Fruit fly (Drosophila melanogaster) whole organism: ENCODE measurements around the gene sesB.

Source experiments
- CG8478 ChIP-seq: fragments of >200 bp; optimal IDR thresholded peaks from 2 replicates; lab custom pipeline; 2018; ENCODE audit warnings: inconsistent platforms
- Dll ChIP-seq: fragments of >200 bp; optimal IDR thresholded peaks from 2 replicates; lab custom pipeline; 2017
- EcR ChIP-seq, 2 experiments: fragments of >200 bp; optimal IDR thresholded peaks; 2 replicates each; lab custom pipeline; 2017; ENCODE audit warnings: missing biosample characterization in 2 of 2, missing genetic modification characterization in 2 of 2, missing genetic modification reagents in 2 of 2
- pan ChIP-seq: fragments of >200 bp; optimal IDR thresholded peaks from 2 replicates; lab custom pipeline; 2017
- psq ChIP-seq: fragments of >200 bp; optimal IDR thresholded peaks from 2 replicates; lab custom pipeline; 2017
- usp ChIP-seq: fragments of >200 bp; optimal IDR thresholded peaks from 2 replicates; lab custom pipeline; 2017; ENCODE audit warnings: missing biosample characterization, missing genetic modification characterization, mixed read lengths

Gene sesB

DNA sequence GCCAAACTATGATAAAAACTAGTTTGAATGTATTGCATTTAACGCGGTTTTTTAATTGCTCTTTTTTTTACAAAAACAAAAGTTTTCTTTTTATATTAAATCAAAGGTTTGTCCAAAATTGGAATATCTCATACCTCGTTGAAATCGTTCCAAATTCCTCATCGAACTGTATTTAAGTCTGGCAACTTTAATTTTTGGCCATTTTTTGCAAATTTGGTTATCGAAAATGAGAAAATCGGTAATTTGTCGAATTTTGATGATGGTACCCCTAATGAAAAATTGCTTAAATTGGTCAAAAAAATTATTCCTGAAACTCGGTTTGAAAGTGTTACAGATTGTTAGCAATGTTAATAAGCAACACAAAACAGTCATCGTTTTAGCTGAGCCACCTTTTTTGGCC is 594 bp upstream of the sesB start:
- TF ChIP-seq usp (GFP tag; lab: Kevin White, UChicago) (no peak), Dll (no peak), pan (no peak), EcR (GFP tag; optimal IDR thresholded peaks at IDR 0.05; lab: Kevin White, UChicago) (no peak), psq (lab: Kevin White, UChicago) (no peak), CG8478 (no peak)

DNA sequence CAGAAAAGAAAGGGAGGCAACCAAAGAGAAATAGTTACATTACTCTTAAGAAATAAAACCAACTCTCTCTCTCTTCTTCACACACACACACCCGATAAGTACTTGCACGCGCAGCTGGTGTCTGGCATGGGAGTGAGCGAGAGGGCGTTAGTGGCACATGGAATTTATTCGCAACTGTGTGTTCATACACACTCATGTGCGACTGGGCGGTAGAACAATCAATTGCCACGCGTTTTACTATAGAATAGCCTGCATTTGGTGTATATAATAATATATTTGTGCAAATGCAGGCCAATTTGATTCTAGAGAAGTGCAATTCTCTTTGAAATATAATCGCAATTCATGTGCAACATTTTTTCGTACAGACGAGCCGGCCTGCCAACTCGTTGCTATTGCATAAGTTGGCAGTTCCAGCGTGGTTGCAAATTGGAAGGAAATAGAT is 817 bp downstream of the sesB start:
- TF ChIP-seq EcR (GFP tag; optimal IDR thresholded peaks at IDR 0.05; lab: Kevin White, UChicago) (no peak), psq (lab: Kevin White, UChicago) (no peak), pan (no peak), usp (GFP tag; lab: Kevin White, UChicago) (no peak), Dll (no peak), CG8478 (no peak)

DNA sequence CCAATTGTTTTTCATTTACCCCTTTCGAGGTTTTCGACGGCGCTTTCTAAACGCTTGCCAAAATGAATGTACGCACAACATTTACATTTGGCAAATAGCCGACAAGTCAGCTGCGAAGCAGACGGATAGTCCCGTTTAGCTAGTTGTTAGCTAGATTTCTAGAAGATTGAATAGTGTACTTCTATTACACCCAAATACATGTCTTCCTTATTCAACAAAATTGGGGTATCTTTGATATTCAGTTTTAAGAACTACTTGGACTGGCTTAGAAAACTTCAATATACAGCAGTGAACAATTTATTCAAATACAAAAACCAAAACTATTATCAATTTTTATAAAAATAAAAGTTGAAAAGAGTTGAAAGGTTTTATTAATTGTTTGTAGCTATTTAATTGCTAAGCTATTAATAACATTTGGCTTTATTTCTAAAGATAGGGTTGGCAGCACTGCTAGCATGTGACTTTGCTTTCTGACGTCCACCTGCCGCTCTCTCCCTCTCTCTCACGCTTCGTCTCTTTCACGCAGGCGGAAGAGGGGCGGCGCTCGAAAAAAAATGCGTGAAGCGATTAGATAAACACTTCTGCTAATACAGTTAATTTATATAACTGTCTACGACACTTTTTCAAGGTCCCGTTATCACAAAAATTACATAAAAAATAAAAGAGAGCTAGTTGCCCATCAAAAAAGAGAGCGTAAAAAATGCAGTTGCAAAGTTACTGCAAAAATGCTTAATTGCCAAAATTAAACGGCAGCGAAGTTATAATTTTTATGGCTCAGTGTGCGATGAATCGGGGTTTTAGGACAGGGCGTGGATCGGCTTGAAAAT is 1.7 kb downstream of the sesB start:
- no peak for TF ChIP-seq CG8478
- no peak for TF ChIP-seq Dll
- no peak for TF ChIP-seq psq (lab: Kevin White, UChicago)
- TF ChIP-seq EcR (GFP tag; optimal IDR thresholded peaks at IDR 0.05; lab: Kevin White, UChicago): no peak
- no peak for TF ChIP-seq usp (GFP tag; lab: Kevin White, UChicago)
- TF ChIP-seq pan: no peak

DNA sequence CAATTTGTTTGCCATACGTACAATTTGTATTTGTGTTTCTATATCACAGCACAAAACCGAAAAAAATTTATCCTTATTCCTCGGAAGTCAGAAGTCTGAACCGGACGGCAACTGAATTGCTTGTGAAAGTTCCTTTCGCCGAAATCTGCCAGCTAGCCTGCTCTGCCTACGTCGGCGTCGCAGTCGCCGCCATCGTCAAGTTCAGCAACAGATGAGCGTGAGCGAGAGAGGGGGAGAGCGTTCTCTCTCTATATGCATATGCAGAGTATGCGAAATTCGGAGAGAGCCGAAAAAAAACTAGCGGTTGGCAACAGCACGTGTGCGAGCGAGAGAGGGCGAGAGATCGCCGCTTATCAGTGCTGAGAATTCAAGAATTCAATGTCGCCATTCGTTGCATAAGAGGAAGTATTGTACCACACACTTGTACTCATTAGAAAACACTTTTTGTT is 2.4 kb downstream of the sesB start:
- no peak for TF ChIP-seq usp (GFP tag; lab: Kevin White, UChicago)
- no peak for TF ChIP-seq psq (lab: Kevin White, UChicago)
- no peak for TF ChIP-seq EcR (GFP tag; optimal IDR thresholded peaks at IDR 0.05; lab: Kevin White, UChicago)
- TF ChIP-seq CG8478: no peak
- no peak for TF ChIP-seq pan
- TF ChIP-seq Dll: no peak

DNA sequence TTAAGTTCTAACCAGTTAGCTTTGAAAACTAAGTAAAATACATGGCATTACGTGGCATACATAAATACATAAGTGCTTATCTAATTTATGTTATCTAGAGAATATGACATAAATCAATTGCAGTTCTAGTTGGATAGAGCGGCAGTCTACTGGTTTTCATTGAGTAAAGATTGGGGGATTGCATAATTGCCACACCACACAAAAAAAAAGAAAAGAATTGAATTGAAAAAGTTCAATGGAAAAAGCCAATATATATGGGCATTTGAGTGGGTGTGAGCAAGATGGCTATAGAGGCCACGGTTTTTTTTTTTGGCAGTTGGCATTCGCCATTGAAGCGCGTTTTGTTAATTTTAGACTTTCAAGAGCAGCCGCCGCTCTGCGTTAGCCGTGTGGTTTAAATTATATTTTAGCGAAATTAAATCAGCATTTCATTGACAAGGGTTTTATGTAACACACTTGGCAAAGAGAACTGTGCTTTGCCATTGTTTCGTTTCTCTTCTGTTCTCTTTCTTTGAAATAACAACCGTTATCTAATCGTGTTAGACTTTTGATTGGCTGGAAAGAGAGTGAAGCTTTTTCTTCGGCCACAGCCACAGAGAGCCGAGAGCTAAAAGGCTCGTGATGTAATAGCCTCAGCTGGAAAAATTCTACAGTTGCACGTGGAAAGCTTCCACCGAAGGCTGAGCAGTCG is 3.2 kb downstream of the sesB start:
- TF ChIP-seq Dll (no peak), usp (GFP tag; lab: Kevin White, UChicago) (no peak), EcR (GFP tag; optimal IDR thresholded peaks at IDR 0.05; lab: Kevin White, UChicago) (no peak), pan (no peak), CG8478 (no peak), psq (lab: Kevin White, UChicago) (no peak)

DNA sequence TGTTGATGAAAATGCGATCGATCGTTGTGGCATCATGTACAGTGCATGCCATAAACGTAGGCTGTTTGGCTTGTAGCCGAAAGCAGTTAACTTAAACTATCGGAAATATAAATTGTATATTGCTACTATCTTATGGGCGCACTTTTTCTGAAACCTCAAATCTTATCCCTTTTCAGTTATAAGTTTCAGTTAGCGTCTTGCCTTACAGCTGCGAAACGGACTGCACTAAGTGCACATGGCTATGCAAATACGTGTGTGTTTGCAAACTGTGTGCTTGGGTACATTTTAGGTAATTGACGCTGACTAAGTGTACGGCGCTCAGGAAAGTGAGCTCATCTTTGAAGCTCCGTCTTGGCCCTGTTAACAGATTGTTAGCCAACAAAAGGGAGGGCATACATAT is 11.1 kb downstream of the sesB start:
- no peak for TF ChIP-seq pan
- no peak for TF ChIP-seq Dll
- TF ChIP-seq usp (GFP tag; lab: Kevin White, UChicago): no peak
- TF ChIP-seq psq (lab: Kevin White, UChicago): no peak
- no peak for TF ChIP-seq EcR (GFP tag; optimal IDR thresholded peaks at IDR 0.05; lab: Kevin White, UChicago)
- TF ChIP-seq CG8478: no peak

DNA sequence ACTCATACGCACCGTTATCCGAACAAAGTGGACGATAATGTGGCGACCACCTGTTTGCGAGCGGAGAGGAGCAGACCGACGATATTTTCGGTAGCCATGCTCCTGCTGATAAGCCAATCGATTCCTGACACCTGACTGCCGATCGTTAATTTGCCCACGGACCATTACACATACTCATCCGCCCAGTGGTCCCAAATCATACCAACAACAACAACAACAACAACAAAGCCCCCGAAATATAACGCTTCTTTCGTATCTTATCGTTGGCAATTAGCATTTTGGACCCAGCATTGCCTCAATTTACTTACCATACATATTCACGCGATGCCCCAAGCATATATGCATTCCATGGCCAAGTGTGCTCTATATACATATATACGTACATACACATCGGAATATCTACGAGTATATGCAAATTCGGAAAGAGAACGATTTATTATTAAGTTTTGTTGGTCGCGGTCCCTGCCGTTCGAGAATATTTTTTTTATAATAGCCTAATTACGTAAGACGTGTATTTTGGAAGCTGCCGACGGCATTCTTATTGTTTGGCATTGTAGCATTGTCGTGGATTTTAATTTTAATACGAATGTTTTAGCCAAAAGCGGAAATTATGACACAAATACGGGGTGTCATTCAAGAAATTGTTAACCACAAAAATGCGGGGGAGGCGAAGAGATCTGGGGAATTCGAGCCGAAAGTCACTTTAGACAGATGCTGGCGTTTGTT is 11.6 kb downstream of the sesB start:
- TF ChIP-seq usp (GFP tag; lab: Kevin White, UChicago): no peak
- TF ChIP-seq Dll: no peak
- TF ChIP-seq CG8478: no peak
- no peak for TF ChIP-seq EcR (GFP tag; optimal IDR thresholded peaks at IDR 0.05; lab: Kevin White, UChicago)
- no peak for TF ChIP-seq pan
- TF ChIP-seq psq (lab: Kevin White, UChicago): no peak

DNA sequence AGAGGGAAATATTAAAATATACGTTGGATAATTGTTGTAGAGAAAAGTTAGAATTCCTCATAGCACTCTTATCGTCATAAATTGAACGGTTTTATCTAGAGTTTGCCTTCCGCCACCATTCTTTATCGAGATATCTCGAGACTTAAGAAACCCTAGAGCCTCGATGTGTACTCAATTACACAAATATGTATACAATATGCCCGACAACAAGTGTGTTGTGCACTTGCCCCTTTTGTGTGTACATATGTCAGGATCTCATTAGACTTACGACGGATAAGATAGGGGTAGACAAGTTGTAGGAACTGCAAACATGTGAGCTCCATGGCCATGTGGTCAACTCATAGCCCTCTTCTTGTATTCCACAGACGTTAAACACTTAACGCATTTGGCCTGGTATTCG is 13.2 kb downstream of the sesB start:
- TF ChIP-seq Dll (no peak), psq (lab: Kevin White, UChicago) (no peak), pan (no peak), EcR (GFP tag; optimal IDR thresholded peaks at IDR 0.05; lab: Kevin White, UChicago) (no peak), CG8478 (no peak)

DNA sequence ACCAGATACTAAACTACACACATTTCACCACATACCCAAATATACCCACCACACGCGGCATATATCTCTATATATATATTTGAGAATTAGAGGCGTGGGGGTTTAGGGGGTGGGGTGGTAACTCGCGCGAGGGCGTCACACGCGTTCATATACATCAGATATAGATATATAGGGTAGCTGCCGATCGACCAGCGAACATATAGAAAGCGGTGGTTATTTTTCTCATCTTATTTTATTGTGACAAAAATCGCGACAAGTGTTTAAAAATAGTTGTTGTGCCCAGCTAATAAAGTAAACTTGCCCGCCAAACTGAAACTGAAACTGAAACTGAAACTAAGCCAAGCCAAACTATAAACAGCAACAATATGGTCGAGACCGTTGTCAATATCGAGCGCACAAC is 14.1 kb downstream of the sesB start:
- TF ChIP-seq psq (lab: Kevin White, UChicago) (no peak), Dll (no peak), usp (GFP tag; lab: Kevin White, UChicago) (no peak), EcR (GFP tag; optimal IDR thresholded peaks at IDR 0.05; lab: Kevin White, UChicago) (no peak), CG8478 (no peak), pan (no peak)

DNA sequence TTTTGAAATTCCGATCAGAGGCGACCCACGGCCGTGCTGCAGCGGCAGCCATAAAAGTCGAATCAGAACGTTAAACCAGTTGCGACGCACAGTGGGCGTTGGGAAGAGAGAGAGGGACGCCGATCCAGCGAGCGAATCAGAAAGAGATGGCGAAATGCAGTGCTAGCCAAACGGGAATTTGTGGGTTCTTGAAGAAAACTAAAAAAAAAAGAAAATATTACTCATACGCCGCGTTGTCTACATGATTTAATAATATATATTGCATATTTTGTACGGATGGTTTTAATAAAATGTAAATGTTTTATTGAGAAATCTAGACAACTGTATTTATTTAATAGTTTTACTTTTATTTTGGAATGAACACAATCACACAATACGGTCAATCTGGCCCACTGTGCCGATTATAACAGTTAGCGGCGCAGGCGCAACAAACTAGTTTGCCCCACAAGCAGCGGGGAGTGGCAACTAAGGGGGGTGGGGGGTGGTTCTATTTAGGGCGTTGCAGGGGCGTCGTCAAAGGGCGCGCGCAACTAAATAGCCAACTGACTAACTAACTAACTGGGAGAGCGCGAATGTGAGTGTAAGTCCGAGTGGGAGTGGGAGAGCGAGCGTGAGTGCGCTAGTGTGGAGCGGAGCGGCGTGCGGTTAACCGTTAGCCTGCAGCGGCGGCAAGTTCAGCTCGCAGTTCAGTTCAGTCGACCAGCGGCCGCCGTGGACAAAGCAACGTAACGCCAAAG is 14.7 kb downstream of the sesB start, which contains the start of gene CG15211:
Gene CG15211 (plus strand): TSS at position 686 of the 737 bp plus-strand sequence.
- no peak for TF ChIP-seq pan
- no peak for TF ChIP-seq usp (GFP tag; lab: Kevin White, UChicago)
- no peak for TF ChIP-seq EcR (GFP tag; optimal IDR thresholded peaks at IDR 0.05; lab: Kevin White, UChicago)
- no peak for TF ChIP-seq psq (lab: Kevin White, UChicago)
- no peak for TF ChIP-seq CG8478
- TF ChIP-seq Dll: no peak

DNA sequence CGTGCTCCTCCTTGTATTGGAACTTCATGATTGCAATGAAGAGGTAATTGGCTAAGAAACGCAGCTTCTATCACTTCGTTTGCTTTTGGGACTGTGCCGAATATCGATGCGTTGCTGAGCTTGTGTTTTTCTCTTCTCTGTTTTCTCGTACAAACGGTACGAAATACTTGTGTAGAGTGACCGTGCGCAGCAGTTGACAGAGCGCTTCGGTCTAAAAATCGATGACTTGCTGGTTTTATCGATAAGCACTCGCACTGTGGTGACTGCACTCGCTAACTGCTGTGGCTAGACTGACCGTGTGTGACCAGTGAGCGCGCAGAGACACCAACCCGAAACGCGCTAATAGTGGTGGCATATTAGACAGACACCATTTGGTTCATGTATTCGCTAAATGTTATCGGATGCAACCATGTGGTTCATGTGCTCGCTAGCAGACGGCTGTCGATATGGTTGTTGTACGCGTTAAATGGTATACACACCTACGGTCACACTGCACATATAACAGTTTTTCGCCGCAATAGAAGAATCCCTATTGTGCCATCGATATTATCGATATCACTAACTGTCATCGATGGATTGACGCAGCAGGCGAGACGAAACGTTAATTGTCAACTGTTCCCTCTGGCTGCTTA is 18.6 kb downstream of the sesB start, which contains the start of the genes Atg8a and BTBD9:
Gene Atg8a (minus strand): TSS at position 296 of the 632 bp plus-strand sequence.
Gene BTBD9 (plus strand): TSS at position 495 of the 632 bp plus-strand sequence.
- TF ChIP-seq pan (no peak), CG8478 (no peak), EcR (GFP tag; optimal IDR thresholded peaks at IDR 0.05; lab: Kevin White, UChicago) (no peak), psq (lab: Kevin White, UChicago) (no peak), Dll (no peak), usp (GFP tag; lab: Kevin White, UChicago) (no peak)
